Fruit fly (Drosophila melanogaster) whole organism, embryonic: ENCODE measurements around the gene CG4393.

Source experiments
- ATbp ChIP-seq: fragments of 200-800 bp; sonication (Bioruptor generic); optimal IDR thresholded peaks from 2 replicates; lab custom pipeline; 2017; ENCODE audit warnings: missing biosample characterization, mild to moderate bottlenecking, missing genetic modification characterization, missing genetic modification reagents
- BEAF-32 ChIP-seq: fragments of 200-800 bp; sonication (Bioruptor generic); optimal IDR thresholded peaks from 3 replicates; lab custom pipeline; 2017; ENCODE audit warnings: missing biosample characterization, missing genetic modification characterization, mild to moderate bottlenecking, moderate library complexity, missing genetic modification reagents
- CG10147 ChIP-seq: fragments of 200-800 bp; sonication (Bioruptor generic); optimal IDR thresholded peaks from 2 replicates; lab custom pipeline; 2019; ENCODE audit warnings: missing biosample characterization, mild to moderate bottlenecking, missing genetic modification characterization, moderate library complexity
- CG10959 ChIP-seq: fragments of 200-800 bp; sonication (Bioruptor generic); IDR thresholded peaks from 2 replicates; pipeline ENCODE4 v1.3.6; 2022; ENCODE audit warnings: missing biosample characterization, missing genetic modification characterization
- CG12155 ChIP-seq: fragments of 200-800 bp; sonication (Bioruptor generic); optimal IDR thresholded peaks from 3 replicates; lab custom pipeline; 2016; ENCODE audit warnings: missing biosample characterization, missing genetic modification characterization
- CG12299 ChIP-seq: fragments of 200-800 bp; sonication (Bioruptor generic); optimal IDR thresholded peaks from 2 replicates; lab custom pipeline; 2018; ENCODE audit warnings: missing biosample characterization, mild to moderate bottlenecking, missing genetic modification characterization
- CG13624 ChIP-seq: fragments of 200-800 bp; sonication (Bioruptor generic); optimal IDR thresholded peaks from 2 replicates; lab custom pipeline; 2016; ENCODE audit warnings: missing biosample characterization, missing genetic modification characterization
- CG14014 ChIP-seq: fragments of 200-800 bp; sonication (Bioruptor generic); IDR thresholded peaks from 2 replicates; pipeline ENCODE4 v1.3.6; 2022; ENCODE audit warnings: missing biosample characterization, missing genetic modification characterization
- CG14965 ChIP-seq: fragments of 200-800 bp; sonication (Bioruptor generic); optimal IDR thresholded peaks from 2 replicates; lab custom pipeline; 2016; ENCODE audit warnings: missing biosample characterization, missing genetic modification characterization, borderline replicate concordance
- CG1647 ChIP-seq: fragments of 200-800 bp; sonication (Bioruptor generic); optimal IDR thresholded peaks from 3 replicates; lab custom pipeline; 2016; ENCODE audit warnings: missing biosample characterization, missing genetic modification characterization
- CG18262 ChIP-seq: fragments of 200-800 bp; optimal IDR thresholded peaks from 3 replicates; lab custom pipeline; 2019; ENCODE audit warnings: missing biosample characterization, mild to moderate bottlenecking, missing genetic modification characterization, moderate library complexity
- CG18476 ChIP-seq: fragments of 200-800 bp; sonication (Bioruptor generic); optimal IDR thresholded peaks from 2 replicates; lab custom pipeline; 2016; ENCODE audit warnings: missing biosample characterization, mild to moderate bottlenecking, missing genetic modification characterization
- CG30403 ChIP-seq: fragments of 200-800 bp; sonication (Bioruptor generic); optimal IDR thresholded peaks from 3 replicates; lab custom pipeline; 2016; ENCODE audit warnings: missing biosample characterization, missing genetic modification characterization
- CG31441 ChIP-seq: fragments of 200-800 bp; sonication (Bioruptor generic); IDR thresholded peaks from 2 replicates; pipeline ENCODE4 v1.3.6; 2022; ENCODE audit warnings: missing biosample characterization, missing genetic modification characterization
- CG34376 ChIP-seq: fragments of 200-800 bp; sonication (Bioruptor generic); optimal IDR thresholded peaks from 2 replicates; lab custom pipeline; 2018; ENCODE audit warnings: missing biosample characterization, mild to moderate bottlenecking, missing genetic modification characterization
- CG3995 ChIP-seq: fragments of 200-800 bp; sonication (Bioruptor generic); optimal IDR thresholded peaks from 3 replicates; lab custom pipeline; 2016; ENCODE audit warnings: missing biosample characterization, missing genetic modification characterization
- CG5245 ChIP-seq: fragments of 200-800 bp; sonication (Bioruptor generic); optimal IDR thresholded peaks from 3 replicates; lab custom pipeline; 2016; ENCODE audit warnings: missing biosample characterization, missing genetic modification characterization
- CG6654 ChIP-seq: fragments of 200-800 bp; sonication (Bioruptor generic); optimal IDR thresholded peaks from 2 replicates; lab custom pipeline; 2017; ENCODE audit warnings: missing biosample characterization, mild to moderate bottlenecking, missing genetic modification characterization
- CG6683 ChIP-seq: fragments of 200-800 bp; sonication (Bioruptor generic); optimal IDR thresholded peaks from 2 replicates; lab custom pipeline; 2017; ENCODE audit warnings: missing biosample characterization, mild to moderate bottlenecking, missing genetic modification characterization, missing genetic modification reagents
- CG7372 ChIP-seq: fragments of 200-800 bp; sonication (Bioruptor generic); IDR thresholded peaks from 2 replicates; pipeline ENCODE4 v1.3.6; 2022; ENCODE audit warnings: missing biosample characterization, missing genetic modification characterization
- CG9215 ChIP-seq: fragments of 200-800 bp; sonication (Bioruptor generic); IDR thresholded peaks from 2 replicates; pipeline ENCODE4 v1.3.6; 2022; ENCODE audit warnings: missing biosample characterization, missing genetic modification characterization
- Camta ChIP-seq: fragments of 200-800 bp; sonication (Bioruptor generic); optimal IDR thresholded peaks from 2 replicates; lab custom pipeline; 2016; ENCODE audit warnings: missing biosample characterization, missing genetic modification characterization
- E2f2 ChIP-seq: fragments of 200-800 bp; sonication (Bioruptor generic); IDR thresholded peaks from 2 replicates; pipeline ENCODE4 v1.3.6; 2022; ENCODE audit warnings: missing biosample characterization, missing genetic modification characterization
- Fer1 ChIP-seq: fragments of 200-800 bp; sonication (Bioruptor generic); optimal IDR thresholded peaks from 2 replicates; lab custom pipeline; 2017; ENCODE audit warnings: missing biosample characterization, mild to moderate bottlenecking, missing genetic modification characterization
- HLHmδ ChIP-seq: fragments of 200-800 bp; sonication (Bioruptor generic); optimal IDR thresholded peaks from 2 replicates; lab custom pipeline; 2018; ENCODE audit warnings: missing biosample characterization, mild to moderate bottlenecking, missing genetic modification characterization, moderate library complexity
- Hand ChIP-seq: fragments of 200-800 bp; sonication (Bioruptor generic); optimal IDR thresholded peaks from 2 replicates; lab custom pipeline; 2017; ENCODE audit warnings: mild to moderate bottlenecking, missing biosample characterization, missing genetic modification reagents, missing genetic modification characterization
- Hmr ChIP-seq: fragments of 200-800 bp; sonication (Bioruptor generic); optimal IDR thresholded peaks from 3 replicates; lab custom pipeline; 2017; ENCODE audit warnings: mild to moderate bottlenecking, missing biosample characterization, missing genetic modification reagents, missing genetic modification characterization
- Hmx ChIP-seq: fragments of 200-800 bp; sonication (Bioruptor generic); optimal IDR thresholded peaks from 2 replicates; lab custom pipeline; 2016; ENCODE audit warnings: missing biosample characterization, missing genetic modification characterization
- Lpt ChIP-seq: fragments of >200 bp; optimal IDR thresholded peaks from 2 replicates; lab custom pipeline; 2018; ENCODE audit warnings: missing biosample characterization, missing genetic modification characterization
- Taf1 ChIP-seq: fragments of 200-800 bp; sonication (Bioruptor generic); IDR thresholded peaks from 2 replicates; pipeline ENCODE4 v1.3.6; 2022; ENCODE audit warnings: missing biosample characterization, missing genetic modification characterization
- abd-A ChIP-seq: fragments of 200-800 bp; sonication (Bioruptor generic); optimal IDR thresholded peaks from 3 replicates; lab custom pipeline; 2019; ENCODE audit warnings: missing biosample characterization, mild to moderate bottlenecking, missing genetic modification characterization, moderate library complexity
- amos ChIP-seq: fragments of 200-800 bp; sonication (Bioruptor generic); IDR thresholded peaks from 2 replicates; pipeline ENCODE4 v1.3.6; 2022; ENCODE audit warnings: missing biosample characterization, missing genetic modification characterization; ENCODE audit not compliant: partially characterized antibody
- ash1 ChIP-seq: fragments of 200-800 bp; sonication (Bioruptor generic); optimal IDR thresholded peaks from 2 replicates; lab custom pipeline; 2018; ENCODE audit warnings: missing biosample characterization, mild to moderate bottlenecking, missing genetic modification characterization
- az2 ChIP-seq: fragments of 200-800 bp; sonication (Bioruptor generic); optimal IDR thresholded peaks from 3 replicates; lab custom pipeline; 2016; ENCODE audit warnings: missing biosample characterization, missing genetic modification characterization
- cad ChIP-seq: fragments of >200 bp; optimal IDR thresholded peaks from 2 replicates; lab custom pipeline; 2017; ENCODE audit warnings: missing biosample characterization, missing genetic modification characterization
- cg ChIP-seq: fragments of 200-800 bp; sonication (Bioruptor generic); optimal IDR thresholded peaks from 3 replicates; lab custom pipeline; 2019; ENCODE audit warnings: missing biosample characterization, mild to moderate bottlenecking, missing genetic modification characterization, moderate library complexity
- chm ChIP-seq: fragments of 200-800 bp; sonication (Bioruptor generic); IDR thresholded peaks from 2 replicates; pipeline ENCODE4 v1.3.6; 2022; ENCODE audit warnings: missing biosample characterization, missing genetic modification characterization
- chn ChIP-seq: fragments of 200-800 bp; sonication (Bioruptor generic); optimal IDR thresholded peaks from 2 replicates; lab custom pipeline; 2016; ENCODE audit warnings: missing biosample characterization, missing genetic modification characterization
- ci ChIP-seq: fragments of 200-800 bp; sonication (Bioruptor generic); IDR thresholded peaks from 3 replicates; pipeline ENCODE4 v1.3.6; 2022; ENCODE audit warnings: missing biosample characterization, missing genetic modification characterization
- dimm ChIP-seq: fragments of 200-800 bp; sonication (Bioruptor generic); IDR thresholded peaks from 2 replicates; pipeline ENCODE4 v1.3.6; 2022; ENCODE audit warnings: missing biosample characterization, missing genetic modification characterization
- dm ChIP-seq: fragments of 200-800 bp; sonication (Bioruptor generic); optimal IDR thresholded peaks from 3 replicates; lab custom pipeline; 2016; ENCODE audit warnings: missing biosample characterization, missing genetic modification characterization
- fd64A ChIP-seq: fragments of 200-800 bp; sonication (Bioruptor generic); optimal IDR thresholded peaks from 3 replicates; lab custom pipeline; 2018; ENCODE audit warnings: missing biosample characterization, mild to moderate bottlenecking, missing genetic modification characterization
- gro ChIP-seq: fragments of 200-800 bp; sonication (Bioruptor generic); optimal IDR thresholded peaks from 2 replicates; lab custom pipeline; 2016; ENCODE audit warnings: missing biosample characterization, missing genetic modification characterization
- hb ChIP-seq: fragments of 200-800 bp; sonication (Bioruptor generic); IDR thresholded peaks from 3 replicates; pipeline ENCODE4 v1.3.6; 2022; ENCODE audit warnings: missing biosample characterization, missing genetic modification characterization; ENCODE audit not compliant: partially characterized antibody
- inv ChIP-seq: fragments of 200-800 bp; sonication (Bioruptor generic); IDR thresholded peaks from 2 replicates; pipeline ENCODE4 v1.3.6; 2022; ENCODE audit warnings: missing biosample characterization, missing genetic modification characterization; ENCODE audit not compliant: partially characterized antibody
- lmd ChIP-seq: fragments of 200-800 bp; sonication (Bioruptor generic); IDR thresholded peaks from 2 replicates; pipeline ENCODE4 v1.3.6; 2022; ENCODE audit warnings: missing biosample characterization, missing genetic modification characterization
- otp ChIP-seq: fragments of 200-800 bp; sonication (Bioruptor generic); IDR thresholded peaks from 3 replicates; pipeline ENCODE4, ENCODE4 v1.3.6; 2022; ENCODE audit warnings: missing biosample characterization, missing genetic modification characterization
- pnt ChIP-seq: fragments of 200-800 bp; sonication (Bioruptor generic); optimal IDR thresholded peaks from 3 replicates; lab custom pipeline; 2016; ENCODE audit warnings: missing biosample characterization, missing genetic modification characterization
- sens-2 ChIP-seq: fragments of 200-800 bp; sonication (Bioruptor generic); IDR thresholded peaks from 2 replicates; pipeline ENCODE4 v1.3.6; 2022; ENCODE audit warnings: missing biosample characterization, missing genetic modification characterization
- seq ChIP-seq: fragments of 200-800 bp; sonication (Bioruptor generic); IDR thresholded peaks from 2 replicates; pipeline ENCODE4 v1.3.6; 2022; ENCODE audit warnings: missing biosample characterization, missing genetic modification characterization
- vvl ChIP-seq: fragments of 200-800 bp; sonication (Bioruptor generic); IDR thresholded peaks from 2 replicates; pipeline ENCODE4 v1.3.6; 2022; ENCODE audit warnings: missing biosample characterization, missing genetic modification characterization
- wdn ChIP-seq: fragments of 200-800 bp; sonication (Bioruptor generic); IDR thresholded peaks from 2 replicates; pipeline ENCODE4 v1.3.6; 2022; ENCODE audit warnings: missing biosample characterization, missing genetic modification characterization

The CG4393 gene

DNA sequence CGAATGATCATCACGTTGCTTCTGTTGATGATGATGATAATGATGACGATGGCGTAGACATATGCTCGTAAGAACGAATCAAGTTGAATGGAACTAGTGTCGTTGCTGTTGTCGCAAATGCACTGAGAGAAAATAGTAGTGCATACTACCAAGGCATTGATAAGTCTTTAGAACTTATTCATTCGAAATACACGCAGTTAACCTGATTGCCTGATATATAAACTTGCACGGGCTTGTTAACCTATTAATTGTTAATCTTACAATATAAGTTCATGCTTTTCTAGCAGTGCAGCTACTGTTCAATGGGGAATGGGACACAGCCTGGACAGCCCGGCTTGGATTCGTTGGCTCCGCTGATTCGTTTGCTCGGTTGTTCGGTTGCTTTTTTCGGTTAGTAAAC lies 58.3 kb downstream of the CG4393 start (continued):
- 0 out of 2 replicates have a peak, but pooled peaks have one; percentile 52 for TF ChIP-seq Taf1 (GFP tag; lab: Robert Waterston, UW)
- TF ChIP-seq CG13624 (GFP tag; lab: Kevin White, UChicago), result peak; percentile 82
- TF ChIP-seq CG14014, result peak; percentile 77
- TF ChIP-seq ATbp (GFP tag; lab: Kevin White, UChicago), result peak; percentile 75
- TF ChIP-seq Camta (GFP tag; lab: Kevin White, UChicago), result peak; percentile 81
- TF ChIP-seq CG6654 (GFP tag; lab: Kevin White, UChicago), result peak; percentile 62
- TF ChIP-seq vvl, result peak; percentile 90
- TF ChIP-seq E2f2 (GFP tag; lab: Robert Waterston, UW), result peak; percentile 51
- TF ChIP-seq az2 (GFP tag; lab: Kevin White, UChicago), result peak; percentile 86
- peak; percentile 85 for TF ChIP-seq CG10959 (GFP tag; lab: Robert Waterston, UW)
- TF ChIP-seq cad, result no peak
- TF ChIP-seq amos (GFP tag; lab: Robert Waterston, UW), result no peak
- TF ChIP-seq Hmx (GFP tag; lab: Kevin White, UChicago), result peak; percentile 26
- TF ChIP-seq sens-2 (GFP tag; lab: Robert Waterston, UW), result peak; percentile 66
- peak; percentile 77 for TF ChIP-seq CG18476 (GFP tag; lab: Kevin White, UChicago)
- TF ChIP-seq fd64A, result peak; percentile 82
- peak; percentile 91 for TF ChIP-seq CG18262 (tag; lab: Kevin White, UChicago)
- peak; percentile 58 for TF ChIP-seq CG9215 (GFP tag; lab: Robert Waterston, UW)
- peak; percentile 41 for TF ChIP-seq Hand
- no peak for TF ChIP-seq CG3995 (GFP tag; lab: Kevin White, UChicago)
- peak; percentile 73 for TF ChIP-seq CG7372
- no peak for TF ChIP-seq HLHmδ
- TF ChIP-seq seq (GFP tag; lab: Robert Waterston, UW), result peak; percentile 70
- peak; percentile 83 for TF ChIP-seq otp (GFP tag; lab: Robert Waterston, UW)
- TF ChIP-seq cg (GFP tag; lab: Kevin White, UChicago), result no peak
- peak; percentile 84 for TF ChIP-seq CG1647 (GFP tag; lab: Kevin White, UChicago)
- TF ChIP-seq gro (GFP tag; lab: Kevin White, UChicago), result peak; percentile 65
- TF ChIP-seq CG10147 (GFP tag; lab: Kevin White, UChicago), result peak; percentile 71
- TF ChIP-seq inv (GFP tag; lab: Robert Waterston, UW), result no peak
- TF ChIP-seq Hmr, result peak; percentile 82
- no peak for TF ChIP-seq BEAF-32 (GFP tag; lab: Kevin White, UChicago)
- no peak for TF ChIP-seq CG34376
- peak; percentile 50 for TF ChIP-seq CG6683 (GFP tag; lab: Kevin White, UChicago)
- TF ChIP-seq pnt (GFP tag; lab: Kevin White, UChicago), result peak; percentile 90
- TF ChIP-seq CG12299, result peak; percentile 66
- no peak for TF ChIP-seq abd-A (tag; lab: Kevin White, UChicago)
- TF ChIP-seq CG14965 (GFP tag; lab: Kevin White, UChicago), result peak; percentile 30
- no peak for TF ChIP-seq Lpt (GFP tag; lab: Kevin White, UChicago)
- peak; percentile 89 for TF ChIP-seq chn
- peak; percentile 32; the same call in 1 of the 2 replicates for TF ChIP-seq dimm (GFP tag; lab: Robert Waterston, UW)
- TF ChIP-seq ash1 (GFP tag; lab: Kevin White, UChicago), result no peak
- no peak for TF ChIP-seq hb
- TF ChIP-seq Fer1 (GFP tag; lab: Kevin White, UChicago), result peak; percentile 77
- peak; percentile 77 for TF ChIP-seq CG30403 (GFP tag; lab: Kevin White, UChicago)
- peak; percentile 79 for TF ChIP-seq dm (GFP tag; lab: Kevin White, UChicago)
- TF ChIP-seq CG12155, result peak; percentile 81
- peak; percentile 93 for TF ChIP-seq ci
- TF ChIP-seq chm, result peak; percentile 89
- peak; percentile 89 for TF ChIP-seq CG31441 (GFP tag; lab: Robert Waterston, UW)
- peak; percentile 67 for TF ChIP-seq wdn (GFP tag; lab: Robert Waterston, UW)
- peak; percentile 86 for TF ChIP-seq lmd (GFP tag; lab: Robert Waterston, UW)
- peak; percentile 87 for TF ChIP-seq CG5245
